Worm (Caenorhabditis elegans) whole organism, L3 larva: ENCODE data around the gene str-254.

ENCODE experiments used
- ZK546.5 ChIP-seq: sonication (generic microtip); optimal IDR thresholded peaks from 2 replicates; lab custom pipeline; 2017; ENCODE audit warnings: missing biosample characterization, missing genetic modification characterization
- ama-1 ChIP-seq: fragments of 150-350 bp; optimal IDR thresholded peaks from 2 replicates; lab custom pipeline; 2018
- ceh-16 ChIP-seq: sonication (generic microtip); optimal IDR thresholded peaks from 2 replicates; lab custom pipeline; 2017; ENCODE audit warnings: missing biosample characterization, missing genetic modification characterization
- ceh-28 ChIP-seq: fragments of 150-350 bp; optimal IDR thresholded peaks from 2 replicates; lab custom pipeline; 2014; ENCODE audit warnings: missing biosample characterization, missing genetic modification reagents, missing genetic modification characterization
- ceh-82 ChIP-seq: fragments of 150-350 bp; optimal IDR thresholded peaks from 2 replicates; lab custom pipeline; 2014; ENCODE audit warnings: missing biosample characterization, missing genetic modification characterization
- egl-27 ChIP-seq: sonication (generic microtip); optimal IDR thresholded peaks from 4 replicates; lab custom pipeline; 2017; ENCODE audit warnings: missing biosample characterization, missing genetic modification reagents, missing genetic modification characterization
- egl-5 ChIP-seq: fragments of 150-350 bp; optimal IDR thresholded peaks from 2 replicates; lab custom pipeline; 2017; ENCODE audit warnings: missing biosample characterization, missing genetic modification reagents, missing genetic modification characterization, inconsistent platforms
- elt-1 ChIP-seq: fragments of 150-350 bp; optimal IDR thresholded peaks from 2 replicates; lab custom pipeline; 2014; ENCODE audit warnings: missing biosample characterization, missing genetic modification characterization
- elt-2 ChIP-seq: sonication (generic microtip); optimal IDR thresholded peaks from 2 replicates; lab custom pipeline; 2016; ENCODE audit warnings: missing genetic modification reagents, mild to moderate bottlenecking, missing genetic modification characterization, missing compliant biosample characterization
- elt-3 ChIP-seq, 3 experiments: fragments of 150-350 bp in 1 of 3; sonication (generic microtip) in 2 of 3; optimal IDR thresholded peaks; 2 replicates in 2 of 3; 4 replicates in 1 of 3; lab custom pipeline; 2014 to 2017; ENCODE audit warnings: missing biosample characterization in 3 of 3, missing genetic modification characterization in 3 of 3
- fos-1 ChIP-seq: fragments of 150-350 bp; optimal IDR thresholded peaks from 2 replicates; lab custom pipeline; 2014; ENCODE audit warnings: missing biosample characterization, missing genetic modification characterization
- hmg-11 ChIP-seq: sonication (generic microtip); optimal IDR thresholded peaks from 2 replicates; lab custom pipeline; 2016; ENCODE audit warnings: missing genetic modification characterization, missing compliant biosample characterization
- lin-15B ChIP-seq: fragments of 150-350 bp; optimal IDR thresholded peaks from 2 replicates; lab custom pipeline; 2014; ENCODE audit warnings: missing biosample characterization, missing genetic modification characterization
- lin-39 ChIP-seq: fragments of 150-350 bp; optimal IDR thresholded peaks from 2 replicates; lab custom pipeline; 2018; ENCODE audit warnings: missing biosample characterization, missing genetic modification reagents, missing genetic modification characterization
- lsy-12 ChIP-seq: sonication (generic microtip); optimal IDR thresholded peaks from 2 replicates; lab custom pipeline; 2016; ENCODE audit warnings: mild to moderate bottlenecking, missing genetic modification characterization, missing compliant biosample characterization
- mml-1 ChIP-seq: fragments of 150-350 bp; sonication (generic microtip); optimal IDR thresholded peaks from 3 replicates; lab custom pipeline; 2014; ENCODE audit warnings: missing biosample characterization, missing genetic modification characterization
- nfya-1 ChIP-seq: sonication (generic microtip); optimal IDR thresholded peaks from 2 replicates; lab custom pipeline; 2017; ENCODE audit warnings: missing genetic modification characterization, mild to moderate bottlenecking, missing compliant biosample characterization, antibody characterized with exemption, moderate library complexity; ENCODE audit not compliant: insufficient read depth
- nhr-11 ChIP-seq: fragments of 150-350 bp; optimal IDR thresholded peaks from 2 replicates; lab custom pipeline; 2014; ENCODE audit warnings: missing biosample characterization, missing genetic modification characterization
- nhr-12 ChIP-seq: fragments of 150-350 bp; optimal IDR thresholded peaks from 2 replicates; lab custom pipeline; 2014; ENCODE audit warnings: missing biosample characterization, missing genetic modification characterization
- nhr-28 ChIP-seq: fragments of 150-350 bp; optimal IDR thresholded peaks from 2 replicates; lab custom pipeline; 2014; ENCODE audit warnings: missing biosample characterization, missing genetic modification characterization
- nhr-43 ChIP-seq: sonication (generic microtip); optimal IDR thresholded peaks from 2 replicates; lab custom pipeline; 2016; ENCODE audit warnings: mild to moderate bottlenecking, missing genetic modification characterization, missing compliant biosample characterization; ENCODE audit not compliant: poor library complexity, severe bottlenecking
- nhr-76 ChIP-seq: fragments of 150-350 bp; sonication (generic microtip); optimal IDR thresholded peaks from 5 replicates; lab custom pipeline; 2014; ENCODE audit warnings: missing biosample characterization, missing genetic modification characterization
- nhr-77 ChIP-seq: fragments of 150-350 bp; optimal IDR thresholded peaks from 2 replicates; lab custom pipeline; 2014; ENCODE audit warnings: missing biosample characterization, missing genetic modification characterization
- pha-4 ChIP-seq: fragments of 150-350 bp; optimal IDR thresholded peaks from 2 replicates; lab custom pipeline; 2014; ENCODE audit warnings: missing biosample characterization, missing genetic modification reagents, missing genetic modification characterization
- pqm-1 ChIP-seq: fragments of 150-350 bp; optimal IDR thresholded peaks from 2 replicates; lab custom pipeline; 2017; ENCODE audit warnings: missing biosample characterization, missing genetic modification characterization, inconsistent platforms
- snpc-4 ChIP-seq: fragments of 150-350 bp; optimal IDR thresholded peaks from 2 replicates; lab custom pipeline; 2014; ENCODE audit warnings: missing biosample characterization, missing genetic modification characterization
- tbx-2 ChIP-seq: sonication (generic microtip); optimal IDR thresholded peaks from 2 replicates; lab custom pipeline; 2016; ENCODE audit warnings: mild to moderate bottlenecking, missing genetic modification characterization, missing compliant biosample characterization
- unc-39 ChIP-seq: sonication (generic microtip); optimal IDR thresholded peaks from 4 replicates; lab custom pipeline; 2017; ENCODE audit warnings: missing biosample characterization, missing genetic modification characterization
- unc-62 ChIP-seq: fragments of 150-350 bp; sonication (generic microtip); optimal IDR thresholded peaks from 4 replicates; lab custom pipeline; 2014; ENCODE audit warnings: missing biosample characterization, missing genetic modification reagents, missing genetic modification characterization
- zag-1 ChIP-seq: fragments of 150-350 bp; optimal IDR thresholded peaks from 2 replicates; lab custom pipeline; 2014; ENCODE audit warnings: missing biosample characterization, missing genetic modification characterization
- ztf-11 ChIP-seq: fragments of 150-350 bp; optimal IDR thresholded peaks from 2 replicates; lab custom pipeline; 2014; ENCODE audit warnings: missing biosample characterization, missing genetic modification characterization
- ztf-4 ChIP-seq: fragments of 150-350 bp; optimal IDR thresholded peaks from 2 replicates; lab custom pipeline; 2014; ENCODE audit warnings: missing biosample characterization, missing genetic modification characterization

str-254 gene

DNA sequence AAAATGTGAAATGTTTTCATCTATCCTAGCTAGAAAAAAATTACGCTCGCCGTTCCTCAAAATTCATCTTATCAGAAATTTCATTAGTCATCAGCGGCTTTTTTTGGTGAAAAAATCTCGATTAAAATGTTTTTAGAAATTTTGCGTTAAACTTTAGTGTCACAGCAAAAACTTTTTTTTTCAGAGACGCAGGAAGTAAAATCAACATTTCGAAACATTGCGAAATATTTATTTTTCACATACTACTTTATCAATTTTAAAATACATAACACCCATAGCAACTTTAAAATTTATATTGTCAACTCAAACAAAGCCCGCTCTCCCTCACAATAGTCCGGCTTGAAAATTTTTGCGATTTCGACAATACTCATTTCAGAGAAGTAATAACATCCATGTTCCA, 21.1 kb downstream of the str-254 start:
- no peak for TF ChIP-seq pha-4
- no peak for TF ChIP-seq egl-5 (tag; lab: Kevin White, UChicago)
- no peak for TF ChIP-seq unc-39
- TF ChIP-seq ama-1 (lab: Kevin White, UChicago): no peak
- no peak for TF ChIP-seq nhr-12 (tag; lab: Kevin White, UChicago)
- TF ChIP-seq mml-1 (tag; lab: Kevin White, UChicago): no peak
- no peak for TF ChIP-seq tbx-2 (tag; lab: Kevin White, UChicago)

DNA sequence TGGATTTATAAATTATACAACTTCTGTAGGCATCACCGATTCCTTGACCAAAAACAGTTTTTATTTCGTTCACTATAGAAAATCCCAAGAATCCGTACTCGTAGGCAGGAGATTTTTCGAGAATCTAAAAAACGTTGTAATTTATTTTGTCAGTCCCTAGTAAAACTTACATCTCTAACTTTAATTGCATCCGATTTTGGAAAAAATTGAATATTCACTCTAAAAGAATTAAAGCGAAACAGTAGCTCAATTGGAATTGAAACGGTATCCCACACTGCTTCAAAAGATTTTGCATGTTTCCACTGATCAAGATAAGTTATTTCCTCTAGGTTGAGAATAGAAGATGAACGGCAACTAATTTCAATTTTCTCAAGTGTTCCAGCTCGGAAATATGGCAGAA, 22.0 kb downstream of the str-254 start, which contains the start of gene fbxa-142:
Gene fbxa-142, minus strand, starts transcription at position 101 of the 400 bp plus-strand sequence.
- TF ChIP-seq unc-62 (GFP tag; lab: Kevin White, UChicago) (no peak), nhr-11 (tag; lab: Kevin White, UChicago) (no peak), nhr-77 (tag; lab: Kevin White, UChicago) (no peak), nfya-1 (tag; lab: Kevin White, UChicago) (no peak), zag-1 (tag; lab: Kevin White, UChicago) (no peak), ceh-28 (no peak), fos-1 (tag; lab: Kevin White, UChicago) (no peak), snpc-4 (tag; lab: Kevin White, UChicago) (no peak), elt-2 (tag; lab: Kevin White, UChicago) (no peak), lsy-12 (tag; lab: Kevin White, UChicago) (no peak), unc-39 (no peak), tbx-2 (tag; lab: Kevin White, UChicago) (no peak), egl-5 (tag; lab: Kevin White, UChicago) (no peak), egl-27 (tag; lab: Kevin White, UChicago) (no peak), ZK546.5 (tag; lab: Kevin White, UChicago) (no peak), elt-3 (tag; optimal IDR thresholded peaks at IDR 0.05; lab: Kevin White, UChicago) (no peak), nhr-76 (tag; lab: Kevin White, UChicago) (no peak), nhr-28 (tag; lab: Kevin White, UChicago) (no peak), nhr-43 (no peak)

DNA sequence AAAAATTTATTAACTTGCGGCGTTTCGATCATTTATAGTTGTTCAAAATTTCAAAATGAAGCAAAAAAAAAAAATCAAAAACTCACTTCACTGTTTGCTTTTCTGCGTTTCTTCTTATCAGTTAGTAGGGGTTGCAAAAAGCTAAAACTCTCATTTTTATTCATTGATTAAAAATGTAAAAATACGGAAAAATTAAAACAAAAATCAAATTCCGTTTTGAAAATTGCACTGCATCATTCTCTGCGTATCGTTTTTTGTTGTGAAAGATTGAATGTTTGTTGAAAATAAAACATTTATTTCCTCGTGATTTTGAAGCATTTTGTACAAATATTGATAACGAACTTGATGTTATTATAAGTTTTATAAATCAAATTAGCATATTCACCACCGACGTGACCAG, 24.2 kb downstream of the str-254 start:
- TF ChIP-seq elt-2 (tag; lab: Kevin White, UChicago) (peak; percentile 63), pqm-1 (tag; lab: Kevin White, UChicago) (peak; percentile 74), pha-4 (peak; percentile 49), lin-39 (tag; lab: Kevin White, UChicago) (no peak), ceh-16 (tag; lab: Kevin White, UChicago) (no peak)

DNA sequence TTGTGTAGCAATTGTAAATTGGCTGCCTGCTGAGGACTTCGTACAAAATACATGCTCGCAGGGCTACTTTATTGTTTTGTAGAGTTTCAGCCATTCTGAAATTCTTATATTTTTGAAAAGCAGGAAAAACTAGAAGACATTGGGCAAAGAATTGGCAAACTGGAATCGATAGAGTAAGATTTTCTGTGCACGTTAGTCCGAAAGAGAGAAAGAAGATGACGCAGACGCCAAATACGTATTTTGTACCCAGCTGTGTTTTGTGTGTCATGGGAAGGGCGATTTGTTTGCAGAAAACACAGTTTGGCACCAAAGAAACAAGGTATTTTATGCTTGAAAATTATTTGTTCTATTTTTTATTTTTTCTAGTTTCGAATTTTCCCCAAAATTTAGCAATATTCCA, 25.9 kb downstream of the str-254 start, which contains the start of gene fbxa-143:
Gene fbxa-143, minus strand, starts transcription at position 101 of the 400 bp plus-strand sequence.
- TF ChIP-seq elt-3 (tag; optimal IDR thresholded peaks at IDR 0.05; lab: Kevin White, UChicago) (no peak), ztf-11 (tag; lab: Kevin White, UChicago) (no peak), ceh-82 (tag; lab: Kevin White, UChicago) (no peak), ceh-28 (no peak)
- TF ChIP-seq, all 47 proteins: peak for 0

ce11 chrV:16124739-16125138, 28.5 kb downstream of the str-254 start, which contains the start of gene nhr-111:
TSS of gene nhr-111 (minus strand) at chrV:16124839.
- TF ChIP-seq lin-15B (tag; lab: Kevin White, UChicago): no peak
- TF ChIP-seq nfya-1 (tag; lab: Kevin White, UChicago): no peak
- no peak for TF ChIP-seq unc-62 (GFP tag; lab: Kevin White, UChicago)
- no peak for TF ChIP-seq nhr-77 (tag; lab: Kevin White, UChicago)
- no peak for TF ChIP-seq elt-1 (tag; lab: Kevin White, UChicago)
- TF ChIP-seq ztf-11 (tag; lab: Kevin White, UChicago): no peak
- TF ChIP-seq egl-5 (tag; lab: Kevin White, UChicago): no peak
- TF ChIP-seq unc-39: no peak
- no peak for TF ChIP-seq ztf-4 (tag; lab: Kevin White, UChicago)
- TF ChIP-seq pha-4: no peak
- no peak for TF ChIP-seq snpc-4 (tag; lab: Kevin White, UChicago)
- no peak for TF ChIP-seq nhr-11 (tag; lab: Kevin White, UChicago)
- TF ChIP-seq hmg-11 (tag; lab: Kevin White, UChicago): no peak
